Worm (Caenorhabditis elegans) whole organism, L1 larva: Measurements from ENCODE around the gene str-87.
A peak's percentile ranks its signal among the peaks of the same experiment; 100 is the strongest.

ENCODE experiments used
- C04F5.9 ChIP-seq: sonication (generic microtip); optimal IDR thresholded peaks from 2 replicates; lab custom pipeline; 2016; ENCODE audit warnings: missing genetic modification characterization, missing compliant biosample characterization
- C16A3.4 ChIP-seq: fragments of 150-350 bp; optimal IDR thresholded peaks from 2 replicates; lab custom pipeline; 2014; ENCODE audit warnings: missing biosample characterization, missing genetic modification characterization
- aly-2 ChIP-seq: fragments of 150-350 bp; optimal IDR thresholded peaks from 2 replicates; lab custom pipeline; 2014; ENCODE audit warnings: missing biosample characterization, missing genetic modification characterization
- ama-1 ChIP-seq: fragments of 150-350 bp; optimal IDR thresholded peaks from 2 replicates; lab custom pipeline; 2014
- blmp-1 ChIP-seq: fragments of 150-350 bp; optimal IDR thresholded peaks from 2 replicates; lab custom pipeline; 2014; ENCODE audit warnings: missing biosample characterization, missing genetic modification characterization
- dsc-1 ChIP-seq: sonication (generic microtip); optimal IDR thresholded peaks from 2 replicates; lab custom pipeline; 2016; ENCODE audit warnings: mild to moderate bottlenecking, missing genetic modification characterization, missing compliant biosample characterization
- efl-1 ChIP-seq, 4 experiments: fragments of 150-350 bp; optimal IDR thresholded peaks in 3 of 4; peaks in 1 of 4; 1 replicate in 1 of 4; 2 replicates in 3 of 4; lab custom pipeline; 2014; ENCODE audit warnings: missing biosample characterization in 2 of 4, missing genetic modification characterization in 2 of 4, missing genetic modification reagents in 2 of 4
- egl-13 ChIP-seq: sonication (generic microtip); optimal IDR thresholded peaks from 2 replicates; lab custom pipeline; 2016; ENCODE audit warnings: missing genotype, missing genetic modification reagents, missing genetic modification characterization, missing compliant biosample characterization
- elt-3 ChIP-seq, 6 experiments: fragments of 150-350 bp in 1 of 6; sonication (generic microtip); optimal IDR thresholded peaks; 2 replicates each; lab custom pipeline; 2017 to 2018; ENCODE audit warnings: missing biosample characterization in 6 of 6, missing genetic modification characterization in 6 of 6, inconsistent platforms in 1 of 6
- ets-5 ChIP-seq: fragments of 200-800 bp; sonication (Bioruptor generic); IDR thresholded peaks from 2 replicates; pipeline ENCODE4 v1.3.6; 2022; ENCODE audit warnings: missing genetic modification characterization, missing compliant biosample characterization
- fkh-4 ChIP-seq: sonication (generic microtip); optimal IDR thresholded peaks from 2 replicates; lab custom pipeline; 2016; ENCODE audit warnings: missing compliant biosample characterization, missing genetic modification characterization, borderline replicate concordance
- fkh-8 ChIP-seq: sonication (generic microtip); optimal IDR thresholded peaks from 2 replicates; lab custom pipeline; 2016; ENCODE audit warnings: mild to moderate bottlenecking, missing genetic modification characterization, missing compliant biosample characterization
- hlh-4 ChIP-seq: sonication (generic microtip); optimal IDR thresholded peaks from 2 replicates; lab custom pipeline; 2016; ENCODE audit warnings: mild to moderate bottlenecking, missing genetic modification characterization, missing compliant biosample characterization
- hpl-2 ChIP-seq: fragments of 150-350 bp; optimal IDR thresholded peaks from 2 replicates; lab custom pipeline; 2014; ENCODE audit warnings: missing biosample characterization, missing genetic modification reagents, missing genetic modification characterization
- lir-3 ChIP-seq: sonication (generic microtip); optimal IDR thresholded peaks from 2 replicates; lab custom pipeline; 2016; ENCODE audit warnings: mild to moderate bottlenecking, missing genetic modification characterization, moderate library complexity, missing compliant biosample characterization; ENCODE audit not compliant: poor library complexity
- lsy-2 ChIP-seq, 2 experiments: fragments of 150-350 bp; optimal IDR thresholded peaks; 2 replicates each; lab custom pipeline; 2014; ENCODE audit warnings: missing biosample characterization in 2 of 2, missing genetic modification characterization in 2 of 2
- mef-2 ChIP-seq: fragments of 150-350 bp; optimal IDR thresholded peaks from 2 replicates; lab custom pipeline; 2014; ENCODE audit warnings: missing biosample characterization, missing genetic modification characterization
- mep-1 ChIP-seq: fragments of 150-350 bp; optimal IDR thresholded peaks from 2 replicates; lab custom pipeline; 2014; ENCODE audit warnings: missing biosample characterization, missing genetic modification characterization
- nhr-11 ChIP-seq: fragments of 150-350 bp; optimal IDR thresholded peaks from 2 replicates; lab custom pipeline; 2014; ENCODE audit warnings: missing biosample characterization, missing genetic modification characterization
- nhr-19 ChIP-seq: fragments of 200-800 bp; sonication (Bioruptor generic); conservative IDR thresholded peaks from 2 replicates; pipeline ENCODE4 v1.3.6; 2022; ENCODE audit warnings: missing genetic modification characterization, missing compliant biosample characterization
- nhr-20 ChIP-seq: sonication (generic microtip); optimal IDR thresholded peaks from 2 replicates; lab custom pipeline; 2016; ENCODE audit warnings: mild to moderate bottlenecking, missing genetic modification characterization, missing compliant biosample characterization
- nhr-28 ChIP-seq: fragments of 150-350 bp; optimal IDR thresholded peaks from 2 replicates; lab custom pipeline; 2014; ENCODE audit warnings: missing biosample characterization, missing genetic modification characterization
- nhr-47 ChIP-seq: sonication (generic microtip); optimal IDR thresholded peaks from 2 replicates; lab custom pipeline; 2016; ENCODE audit warnings: mild to moderate bottlenecking, missing genetic modification characterization, moderate library complexity, missing compliant biosample characterization
- nhr-71 ChIP-seq: sonication (generic microtip); optimal IDR thresholded peaks from 2 replicates; lab custom pipeline; 2016; ENCODE audit warnings: mild to moderate bottlenecking, missing genetic modification characterization, moderate library complexity, missing compliant biosample characterization
- nhr-85 ChIP-seq: sonication (generic microtip); peaks from one replicate; lab custom pipeline; 2016; ENCODE audit warnings: missing genetic modification characterization, inconsistent platforms, missing compliant biosample characterization
- nhr-90 ChIP-seq: sonication (generic microtip); optimal IDR thresholded peaks from 2 replicates; lab custom pipeline; 2016; ENCODE audit warnings: mild to moderate bottlenecking, missing genetic modification characterization, missing compliant biosample characterization; ENCODE audit not compliant: poor library complexity
- pax-3 ChIP-seq: fragments of 200-800 bp; sonication (Bioruptor generic); optimal IDR thresholded peaks from 2 replicates; lab custom pipeline; 2018; ENCODE audit warnings: mild to moderate bottlenecking, missing genetic modification characterization, moderate library complexity, missing compliant biosample characterization
- pqm-1 ChIP-seq: sonication (generic microtip); optimal IDR thresholded peaks from 3 replicates; lab custom pipeline; 2017; ENCODE audit warnings: missing biosample characterization, missing genetic modification characterization
- rnt-1 ChIP-seq: sonication (generic microtip); optimal IDR thresholded peaks from 2 replicates; lab custom pipeline; 2016; ENCODE audit warnings: mild to moderate bottlenecking, missing genetic modification characterization, moderate library complexity, missing compliant biosample characterization
- skn-1 ChIP-seq: fragments of 150-350 bp; optimal IDR thresholded peaks from 2 replicates; lab custom pipeline; 2014; ENCODE audit warnings: missing biosample characterization, missing genetic modification characterization
- snu-23 ChIP-seq: sonication (generic microtip); optimal IDR thresholded peaks from 2 replicates; lab custom pipeline; 2016; ENCODE audit warnings: missing genetic modification characterization, missing compliant biosample characterization
- sox-4 ChIP-seq: sonication (generic microtip); optimal IDR thresholded peaks from 2 replicates; lab custom pipeline; 2016; ENCODE audit warnings: missing genetic modification characterization, missing compliant biosample characterization
- sptf-1 ChIP-seq: fragments of 150-350 bp; optimal IDR thresholded peaks from 2 replicates; lab custom pipeline; 2014; ENCODE audit warnings: missing biosample characterization, missing genetic modification characterization
- swsn-7 ChIP-seq: sonication (generic microtip); optimal IDR thresholded peaks from 2 replicates; lab custom pipeline; 2016; ENCODE audit warnings: missing genetic modification characterization, missing compliant biosample characterization
- unc-130 ChIP-seq: fragments of 150-350 bp; optimal IDR thresholded peaks from 2 replicates; lab custom pipeline; 2017; ENCODE audit warnings: missing biosample characterization, missing genetic modification characterization, inconsistent platforms
- unc-30 ChIP-seq: sonication (generic microtip); optimal IDR thresholded peaks from 2 replicates; lab custom pipeline; 2017; ENCODE audit warnings: missing biosample characterization, missing genetic modification characterization
- unc-98 ChIP-seq: fragments of 200-800 bp; sonication (Bioruptor generic); IDR thresholded peaks from 2 replicates; pipeline ENCODE4 v1.3.6; 2022; ENCODE audit warnings: missing genetic modification characterization, missing compliant biosample characterization
- vab-15 ChIP-seq: sonication (generic microtip); optimal IDR thresholded peaks from 2 replicates; lab custom pipeline; 2017; ENCODE audit warnings: missing genotype, mild to moderate bottlenecking, missing genetic modification characterization, missing compliant biosample characterization
- xbp-1 ChIP-seq: sonication (generic microtip); optimal IDR thresholded peaks from 2 replicates; lab custom pipeline; 2016; ENCODE audit warnings: missing genetic modification characterization, missing compliant biosample characterization

Gene str-87

DNA sequence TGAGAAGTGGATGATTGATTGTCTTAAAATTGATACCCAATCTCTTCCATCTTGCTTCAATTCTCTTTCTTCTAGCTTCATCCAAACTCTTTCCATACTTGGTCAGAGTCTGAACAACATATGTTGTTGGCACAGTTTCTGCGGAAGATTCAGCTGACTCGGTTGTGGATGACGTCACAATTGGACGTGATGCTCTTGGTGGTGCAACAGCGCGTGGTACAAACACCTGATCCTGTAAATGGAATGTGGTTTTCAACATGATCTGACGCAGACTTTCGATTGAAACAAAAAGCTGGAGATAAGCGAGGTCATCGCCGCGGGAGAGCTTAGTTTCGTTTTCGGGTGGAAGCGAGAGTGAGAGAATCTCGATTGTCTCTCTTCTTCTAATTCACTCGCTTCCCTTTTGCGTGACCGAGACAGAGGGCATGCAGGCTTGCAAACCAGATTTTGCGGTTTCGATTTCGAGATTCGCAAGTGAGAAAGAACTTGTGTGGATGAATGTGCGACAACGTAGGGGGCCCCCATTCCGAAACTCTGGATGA is 45.5 kb downstream of the str-87 start:
- TF ChIP-seq unc-98 (GFP tag; lab: Robert Waterston, UW) (no peak), hlh-4 (tag; lab: Kevin White, UChicago) (no peak), efl-1 (optimal IDR thresholded peaks at IDR 0.05; lab: Kevin White, UChicago) (no peak), efl-1 (GFP tag; optimal IDR thresholded peaks at IDR 0.05 in 1 of 2; lab: Kevin White, UChicago) (peak in 1 of 2 experiments; percentile 68), rnt-1 (tag; lab: Kevin White, UChicago) (no peak), pax-3 (tag; lab: Kevin White, UChicago) (no peak), blmp-1 (tag; lab: Kevin White, UChicago) (peak; percentile 99), C16A3.4 (tag; lab: Kevin White, UChicago) (no peak)

- TF ChIP-seq unc-30 (tag; lab: Kevin White, UChicago) (no peak), pqm-1 (no peak), lir-3 (tag; lab: Kevin White, UChicago) (no peak), fkh-8 (tag; lab: Kevin White, UChicago) (no peak), xbp-1 (tag; lab: Kevin White, UChicago) (no peak), fkh-4 (no peak), sox-4 (tag; lab: Kevin White, UChicago) (no peak), hpl-2 (GFP tag; lab: Kevin White, UChicago) (no peak), nhr-11 (no peak), efl-1 (optimal IDR thresholded peaks at IDR 0.05; lab: Kevin White, UChicago) (no peak), efl-1 (GFP tag; optimal IDR thresholded peaks at IDR 0.05 in 1 of 2; lab: Kevin White, UChicago) (no peak), egl-13 (tag; lab: Kevin White, UChicago) (no peak), sptf-1 (tag; lab: Kevin White, UChicago) (no peak), unc-130 (tag; lab: Kevin White, UChicago) (no peak), nhr-85 (tag; lab: Kevin White, UChicago) (no peak), C04F5.9 (tag; lab: Kevin White, UChicago) (no peak), vab-15 (tag; lab: Kevin White, UChicago) (no peak), mef-2 (tag; lab: Kevin White, UChicago) (no peak)
These were observed 47.6 kb downstream of the str-87 start for ce11 chrV:8940419-8940818.

DNA sequence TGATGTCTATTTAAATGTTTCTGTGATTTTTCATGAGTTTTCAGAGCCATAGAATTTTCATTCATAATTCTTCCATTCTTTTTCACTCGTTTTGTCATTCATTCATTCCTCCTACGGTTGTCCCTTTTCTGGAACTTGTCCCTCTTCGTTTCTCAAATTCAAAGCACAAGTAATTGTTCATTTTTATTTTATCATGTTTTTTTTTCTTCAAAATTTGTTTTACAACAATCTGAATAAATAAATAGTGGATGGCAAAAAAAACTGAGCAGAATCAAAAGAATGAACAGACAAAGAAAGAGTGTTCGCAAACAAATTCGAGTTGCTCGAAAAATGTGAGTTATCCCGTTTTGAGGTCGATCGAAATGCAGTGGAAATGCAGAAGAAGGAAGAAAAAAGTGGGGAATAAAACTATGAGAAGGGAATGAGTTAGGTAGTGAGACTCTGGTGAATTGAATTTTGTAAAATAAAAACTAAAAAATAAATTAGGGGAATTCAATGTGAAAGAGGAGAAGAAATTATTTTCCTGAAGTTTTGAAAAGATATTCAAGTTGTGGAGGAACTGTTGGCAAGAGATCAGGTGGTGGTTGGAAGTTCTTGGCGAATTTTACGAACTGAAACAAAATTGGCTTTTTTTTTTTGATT is 48.5 kb downstream of the str-87 start:
- TF ChIP-seq xbp-1 (tag; lab: Kevin White, UChicago) (peak; percentile 1), swsn-7 (tag; lab: Kevin White, UChicago) (peak; percentile 32), nhr-90 (tag; lab: Kevin White, UChicago) (peak; percentile 38), rnt-1 (tag; lab: Kevin White, UChicago) (peak; percentile 26), nhr-71 (tag; lab: Kevin White, UChicago) (peak; percentile 60), elt-3 (tag; optimal IDR thresholded peaks at IDR 0.05; lab: Kevin White, UChicago) (peak in 1 of 6 experiments; percentile 20), ama-1 (lab: Kevin White, UChicago) (peak; percentile 93), fkh-8 (tag; lab: Kevin White, UChicago) (no peak), unc-30 (tag; lab: Kevin White, UChicago) (no peak), efl-1 (optimal IDR thresholded peaks at IDR 0.05; lab: Kevin White, UChicago) (no peak), efl-1 (GFP tag; optimal IDR thresholded peaks at IDR 0.05 in 1 of 2; lab: Kevin White, UChicago) (peak in 1 of 2 experiments; percentile 8), ets-5 (GFP tag; lab: Robert Waterston, UW) (no peak), nhr-47 (no peak), aly-2 (tag; lab: Kevin White, UChicago) (peak; percentile 97), nhr-85 (tag; lab: Kevin White, UChicago) (peak; percentile 65), lsy-2 (tag; optimal IDR thresholded peaks at IDR 0.05; lab: Kevin White, UChicago) (peak in 1 of 2 experiments; percentile 28), blmp-1 (tag; lab: Kevin White, UChicago) (peak; percentile 17), nhr-19 (peak; percentile 51), nhr-20 (peak; percentile 48), mep-1 (peak; percentile 72), dsc-1 (tag; lab: Kevin White, UChicago) (no peak), nhr-28 (tag; lab: Kevin White, UChicago) (no peak), sptf-1 (tag; lab: Kevin White, UChicago) (no peak), skn-1 (tag; lab: Kevin White, UChicago) (peak; percentile 35), snu-23 (peak; percentile 62)
